Fruit fly (Drosophila melanogaster): ENCODE results near the gene Cyp4ac1.

- TF ChIP-seq CrebA (GFP tag; optimal IDR thresholded peaks at IDR 0.05; ENCODE audit: borderline replicate concordance), result no peak
- no peak for TF ChIP-seq sv (GFP tag; optimal IDR thresholded peaks at IDR 0.05)
- TF ChIP-seq pan (optimal IDR thresholded peaks at IDR 0.05), result no peak
- no peak for TF ChIP-seq Hnf4 (GFP tag; optimal IDR thresholded peaks at IDR 0.05)
- TF ChIP-seq dl (GFP tag; optimal IDR thresholded peaks at IDR 0.05; ENCODE audit: insufficient read depth in 1 of 2, partially characterized antibody in 2 of 2), result no peak
- no peak for TF ChIP-seq foxo (GFP tag; optimal IDR thresholded peaks at IDR 0.05)
- TF ChIP-seq psq (GFP tag; optimal IDR thresholded peaks at IDR 0.05), result no peak
Measured at dm6 chr2L:5260267-5260666, 3.5 kb upstream of the Cyp4ac1 start.
